Fruit fly (Drosophila melanogaster) whole organism, embryonic: ENCODE data around the gene CG15330.
A peak's percentile ranks its signal among the peaks of the same experiment; 100 is the strongest.

Experiments
- BtbVII ChIP-seq: fragments of 200-800 bp; sonication (Bioruptor generic); optimal IDR thresholded peaks from 3 replicates; lab custom pipeline; 2017; ENCODE audit warnings: missing biosample characterization, mild to moderate bottlenecking, missing genetic modification characterization
- CG10209 ChIP-seq: fragments of 200-800 bp; sonication (Bioruptor generic); optimal IDR thresholded peaks from 3 replicates; lab custom pipeline; 2017; ENCODE audit warnings: missing biosample characterization, mild to moderate bottlenecking, missing genetic modification characterization, missing genetic modification reagents
- CG10267 ChIP-seq: fragments of 200-800 bp; sonication (Bioruptor generic); optimal IDR thresholded peaks from 2 replicates; lab custom pipeline; 2018; ENCODE audit warnings: missing biosample characterization, mild to moderate bottlenecking, missing genetic modification characterization, moderate library complexity
- CG10274 ChIP-seq: fragments of 200-800 bp; sonication (Bioruptor generic); optimal IDR thresholded peaks from 3 replicates; lab custom pipeline; 2017; ENCODE audit warnings: missing biosample characterization, mild to moderate bottlenecking, missing genetic modification characterization
- CG10565 ChIP-seq: fragments of 200-800 bp; sonication (Bioruptor generic); optimal IDR thresholded peaks from 3 replicates; lab custom pipeline; 2016; ENCODE audit warnings: missing biosample characterization, mild to moderate bottlenecking, missing genetic modification characterization
- CG11398 ChIP-seq: fragments of 200-800 bp; sonication (Bioruptor generic); optimal IDR thresholded peaks from 2 replicates; lab custom pipeline; 2016; ENCODE audit warnings: missing biosample characterization, missing genetic modification characterization
- CG12744 ChIP-seq: fragments of 200-800 bp; sonication (Bioruptor generic); optimal IDR thresholded peaks from 2 replicates; lab custom pipeline; 2016; ENCODE audit warnings: missing biosample characterization, missing genetic modification characterization
- CG13624 ChIP-seq: fragments of 200-800 bp; sonication (Bioruptor generic); optimal IDR thresholded peaks from 2 replicates; lab custom pipeline; 2016; ENCODE audit warnings: missing biosample characterization, missing genetic modification characterization
- CG14965 ChIP-seq: fragments of 200-800 bp; sonication (Bioruptor generic); optimal IDR thresholded peaks from 2 replicates; lab custom pipeline; 2016; ENCODE audit warnings: missing biosample characterization, missing genetic modification characterization, borderline replicate concordance
- CG15269 ChIP-seq: fragments of 200-800 bp; sonication (Bioruptor generic); optimal IDR thresholded peaks from 2 replicates; lab custom pipeline; 2018; ENCODE audit warnings: missing biosample characterization, mild to moderate bottlenecking, missing genetic modification characterization, moderate library complexity
- CG1529 ChIP-seq: fragments of 200-800 bp; sonication (Bioruptor generic); optimal IDR thresholded peaks from 3 replicates; lab custom pipeline; 2018; ENCODE audit warnings: missing biosample characterization, missing genetic modification characterization
- CG15479 ChIP-seq: fragments of 200-800 bp; sonication (Bioruptor generic); optimal IDR thresholded peaks from 3 replicates; lab custom pipeline; 2019; ENCODE audit warnings: missing biosample characterization, mild to moderate bottlenecking, missing genetic modification characterization, moderate library complexity
- CG15601 ChIP-seq: fragments of 200-800 bp; sonication (Bioruptor generic); optimal IDR thresholded peaks from 3 replicates; lab custom pipeline; 2019; ENCODE audit warnings: missing biosample characterization, mild to moderate bottlenecking, missing genetic modification characterization, moderate library complexity
- CG16863 ChIP-seq: fragments of 200-800 bp; sonication (Bioruptor generic); optimal IDR thresholded peaks from 3 replicates; lab custom pipeline; 2016; ENCODE audit warnings: missing biosample characterization, missing genetic modification characterization
- CG18262 ChIP-seq: fragments of 200-800 bp; optimal IDR thresholded peaks from 3 replicates; lab custom pipeline; 2019; ENCODE audit warnings: missing biosample characterization, mild to moderate bottlenecking, missing genetic modification characterization, moderate library complexity
- CG1832 ChIP-seq: fragments of 200-800 bp; sonication (Bioruptor generic); optimal IDR thresholded peaks from 2 replicates; lab custom pipeline; 2017; ENCODE audit warnings: missing biosample characterization, mild to moderate bottlenecking, missing genetic modification characterization, inconsistent platforms
- CG30020 ChIP-seq: fragments of 200-800 bp; optimal IDR thresholded peaks from 2 replicates; lab custom pipeline; 2019; ENCODE audit warnings: missing biosample characterization, mild to moderate bottlenecking, missing genetic modification characterization, moderate library complexity
- CG4424 ChIP-seq: fragments of 200-800 bp; sonication (Bioruptor generic); optimal IDR thresholded peaks from 3 replicates; lab custom pipeline; 2016; ENCODE audit warnings: missing biosample characterization, missing genetic modification characterization
- CG5953 ChIP-seq: fragments of 200-800 bp; sonication (Bioruptor generic); IDR thresholded peaks from 2 replicates; pipeline ENCODE4 v1.3.6; 2022; ENCODE audit warnings: missing biosample characterization, missing genetic modification characterization
- CG6683 ChIP-seq: fragments of 200-800 bp; sonication (Bioruptor generic); optimal IDR thresholded peaks from 2 replicates; lab custom pipeline; 2017; ENCODE audit warnings: missing biosample characterization, mild to moderate bottlenecking, missing genetic modification characterization, missing genetic modification reagents
- CG8359 ChIP-seq: fragments of 200-800 bp; sonication (Bioruptor generic); optimal IDR thresholded peaks from 2 replicates; lab custom pipeline; 2017; ENCODE audit warnings: missing biosample characterization, mild to moderate bottlenecking, missing genetic modification characterization, borderline replicate concordance
- CG8478 ChIP-seq: fragments of >200 bp; optimal IDR thresholded peaks from 2 replicates; lab custom pipeline; 2018
- D ChIP-seq, 2 experiments: fragments of 200-800 bp in 1 of 2; fragments of >200 bp in 1 of 2; sonication (Bioruptor generic) in 1 of 2; optimal IDR thresholded peaks; 2 replicates in 1 of 2; 3 replicates in 1 of 2; lab custom pipeline; 2017; ENCODE audit warnings: mild to moderate bottlenecking in 1 of 2, missing biosample characterization in 1 of 2, missing genetic modification characterization in 1 of 2, missing genetic modification reagents in 1 of 2
- HmgZ ChIP-seq: fragments of 200-800 bp; sonication (Bioruptor generic); optimal IDR thresholded peaks from 2 replicates; lab custom pipeline; 2018; ENCODE audit warnings: missing biosample characterization, mild to moderate bottlenecking, missing genetic modification characterization
- MESR4 ChIP-seq: fragments of 200-800 bp; sonication (Bioruptor generic); optimal IDR thresholded peaks from 2 replicates; lab custom pipeline; 2018; ENCODE audit warnings: missing biosample characterization, mild to moderate bottlenecking, missing genetic modification characterization, moderate library complexity
- Ravus ChIP-seq: fragments of 200-800 bp; sonication (Bioruptor generic); IDR thresholded peaks from 2 replicates; pipeline ENCODE4 v1.3.6; 2022; ENCODE audit warnings: missing biosample characterization, missing genetic modification characterization
- Rx ChIP-seq: fragments of 200-800 bp; sonication (Bioruptor generic); IDR thresholded peaks from 2 replicates; pipeline ENCODE4 v1.3.6; 2022; ENCODE audit warnings: missing biosample characterization, missing genetic modification characterization
- Stat92E ChIP-seq, 3 experiments: fragments of >200 bp in 2 of 3; fragments of 200-800 bp in 1 of 3; sonication (Bioruptor generic) in 1 of 3; optimal IDR thresholded peaks; 2 replicates each; lab custom pipeline; 2017 to 2019; ENCODE audit warnings: missing biosample characterization in 3 of 3, missing genetic modification characterization in 3 of 3, mild to moderate bottlenecking in 1 of 3, moderate library complexity in 1 of 3
- Xrp1 ChIP-seq: fragments of 200-800 bp; sonication (Bioruptor generic); IDR thresholded peaks from 2 replicates; pipeline ENCODE4 v1.3.6; 2022; ENCODE audit warnings: missing biosample characterization, missing genetic modification characterization
- ac ChIP-seq: fragments of 200-800 bp; sonication (Bioruptor generic); optimal IDR thresholded peaks from 3 replicates; lab custom pipeline; 2017; ENCODE audit warnings: missing biosample characterization, mild to moderate bottlenecking, missing genetic modification characterization
- amos ChIP-seq: fragments of 200-800 bp; sonication (Bioruptor generic); IDR thresholded peaks from 2 replicates; pipeline ENCODE4 v1.3.6; 2022; ENCODE audit warnings: missing biosample characterization, missing genetic modification characterization; ENCODE audit not compliant: partially characterized antibody
- az2 ChIP-seq: fragments of 200-800 bp; sonication (Bioruptor generic); optimal IDR thresholded peaks from 3 replicates; lab custom pipeline; 2016; ENCODE audit warnings: missing biosample characterization, missing genetic modification characterization
- bbx ChIP-seq: fragments of 200-800 bp; sonication (Bioruptor generic); IDR thresholded peaks from 2 replicates; pipeline ENCODE4 v1.3.6; 2022; ENCODE audit warnings: missing biosample characterization, missing genetic modification characterization; ENCODE audit not compliant: partially characterized antibody
- danr ChIP-seq: fragments of 200-800 bp; sonication (Bioruptor generic); IDR thresholded peaks from 2 replicates; pipeline ENCODE4 v1.3.6; 2022; ENCODE audit warnings: missing biosample characterization, missing genetic modification characterization
- dpn ChIP-seq, 2 experiments: fragments of 200-800 bp; sonication (Bioruptor generic); optimal IDR thresholded peaks; 3 replicates each; lab custom pipeline; 2016; ENCODE audit warnings: missing biosample characterization in 2 of 2, missing genetic modification characterization in 2 of 2
- ftz-f1 ChIP-seq: fragments of 200-800 bp; sonication (Bioruptor generic); optimal IDR thresholded peaks from 2 replicates; lab custom pipeline; 2016; ENCODE audit warnings: missing biosample characterization, missing genetic modification characterization
- gfzf ChIP-seq: fragments of 200-800 bp; sonication (Bioruptor generic); optimal IDR thresholded peaks from 2 replicates; lab custom pipeline; 2016; ENCODE audit warnings: missing biosample characterization, mild to moderate bottlenecking, missing genetic modification characterization, moderate library complexity
- grau ChIP-seq: fragments of 200-800 bp; optimal IDR thresholded peaks from 3 replicates; lab custom pipeline; 2019; ENCODE audit warnings: missing biosample characterization, mild to moderate bottlenecking, missing genetic modification characterization, moderate library complexity
- gsb-n ChIP-seq: fragments of 200-800 bp; sonication (Bioruptor generic); optimal IDR thresholded peaks from 3 replicates; lab custom pipeline; 2018; ENCODE audit warnings: missing biosample characterization, mild to moderate bottlenecking, missing genetic modification characterization
- gt ChIP-seq: fragments of 200-800 bp; sonication (Bioruptor generic); IDR thresholded peaks from 2 replicates; pipeline ENCODE4 v1.3.6; 2022; ENCODE audit warnings: missing biosample characterization, missing genetic modification characterization
- odd ChIP-seq: fragments of 200-800 bp; sonication (Bioruptor generic); optimal IDR thresholded peaks from 2 replicates; lab custom pipeline; 2017; ENCODE audit warnings: missing biosample characterization, mild to moderate bottlenecking, missing genetic modification characterization
- pum ChIP-seq: fragments of 200-800 bp; sonication (Bioruptor generic); optimal IDR thresholded peaks from 2 replicates; lab custom pipeline; 2016; ENCODE audit warnings: missing biosample characterization, missing genetic modification characterization
- row ChIP-seq: fragments of 200-800 bp; sonication (Bioruptor generic); IDR thresholded peaks from 3 replicates; pipeline ENCODE4 v1.3.6; 2022; ENCODE audit warnings: missing biosample characterization, missing genetic modification characterization
- sc ChIP-seq, 3 experiments: fragments of >200 bp in 2 of 3; fragments of 200-800 bp in 1 of 3; sonication (Bioruptor generic) in 1 of 3; optimal IDR thresholded peaks; 2 replicates in 2 of 3; 3 replicates in 1 of 3; lab custom pipeline; 2017; ENCODE audit warnings: mild to moderate bottlenecking in 1 of 3, missing biosample characterization in 1 of 3, missing genetic modification characterization in 1 of 3, missing genetic modification reagents in 1 of 3
- scrt ChIP-seq: fragments of 200-800 bp; sonication (Bioruptor generic); optimal IDR thresholded peaks from 2 replicates; lab custom pipeline; 2018; ENCODE audit warnings: missing biosample characterization, mild to moderate bottlenecking, missing genetic modification characterization, moderate library complexity
- seq ChIP-seq: fragments of 200-800 bp; sonication (Bioruptor generic); IDR thresholded peaks from 2 replicates; pipeline ENCODE4 v1.3.6; 2022; ENCODE audit warnings: missing biosample characterization, missing genetic modification characterization
- stwl ChIP-seq: fragments of 200-800 bp; sonication (Bioruptor generic); optimal IDR thresholded peaks from 3 replicates; lab custom pipeline; 2018; ENCODE audit warnings: missing biosample characterization, mild to moderate bottlenecking, missing genetic modification characterization, moderate library complexity
- unpg ChIP-seq: fragments of 200-800 bp; sonication (Bioruptor generic); optimal IDR thresholded peaks from 3 replicates; lab custom pipeline; 2018; ENCODE audit warnings: missing biosample characterization, mild to moderate bottlenecking, missing genetic modification characterization, moderate library complexity
- wor ChIP-seq: fragments of 200-800 bp; sonication (Bioruptor generic); IDR thresholded peaks from 2 replicates; pipeline ENCODE4 v1.3.6; 2022; ENCODE audit warnings: missing biosample characterization, missing genetic modification characterization

The CG15330 gene

dm6 chrX:7931028-7931549 is 24.8 kb upstream of the CG15330 start, which contains the start of gene mahe (continued):
- no peak for TF ChIP-seq odd (GFP tag; lab: Kevin White, UChicago)
- TF ChIP-seq az2 (GFP tag; lab: Kevin White, UChicago): no peak
- TF ChIP-seq CG15479 (GFP tag; lab: Kevin White, UChicago): peak; percentile 25
- no peak for TF ChIP-seq sc (optimal IDR thresholded peaks at IDR 0.05; lab: Kevin White, UChicago)
- TF ChIP-seq sc (GFP tag; optimal IDR thresholded peaks at IDR 0.05; lab: Kevin White, UChicago): no peak
- TF ChIP-seq CG13624 (GFP tag; lab: Kevin White, UChicago): no peak
- peak; percentile 21 for TF ChIP-seq gfzf (GFP tag; lab: Kevin White, UChicago)
- TF ChIP-seq CG11398 (GFP tag; lab: Kevin White, UChicago): no peak
- no peak for TF ChIP-seq CG1832 (GFP tag; lab: Kevin White, UChicago)
- no peak for TF ChIP-seq dpn (GFP tag; optimal IDR thresholded peaks at IDR 0.05; lab: Kevin White, UChicago)
- no peak for TF ChIP-seq CG10565
- no peak for TF ChIP-seq CG14965 (GFP tag; lab: Kevin White, UChicago)
- no peak for TF ChIP-seq pum (GFP tag; lab: Kevin White, UChicago)
- peak; percentile 91 for TF ChIP-seq amos (GFP tag; lab: Robert Waterston, UW)
- no peak for TF ChIP-seq CG30020 (tag; lab: Kevin White, UChicago)
- no peak for TF ChIP-seq unpg
- TF ChIP-seq Ravus: no peak
- TF ChIP-seq CG6683 (GFP tag; lab: Kevin White, UChicago): no peak
- TF ChIP-seq Stat92E (GFP tag; optimal IDR thresholded peaks at IDR 0.05; lab: Kevin White, UChicago): no peak
- TF ChIP-seq Rx (GFP tag; lab: Robert Waterston, UW): no peak
- TF ChIP-seq seq (GFP tag; lab: Robert Waterston, UW): no peak
- TF ChIP-seq CG15269 (tag; lab: Kevin White, UChicago): no peak
- TF ChIP-seq scrt (GFP tag; lab: Kevin White, UChicago): peak; percentile 38
- no peak for TF ChIP-seq CG10209 (GFP tag; lab: Kevin White, UChicago)
- TF ChIP-seq CG8478 (lab: Kevin White, UChicago): no peak
- no peak for TF ChIP-seq D (optimal IDR thresholded peaks at IDR 0.05; lab: Kevin White, UChicago)
- TF ChIP-seq D (GFP tag; optimal IDR thresholded peaks at IDR 0.05; lab: Kevin White, UChicago): no peak
- TF ChIP-seq gt: no peak
- TF ChIP-seq CG15601 (tag; lab: Kevin White, UChicago): no peak
- TF ChIP-seq wor: no peak
- no peak for TF ChIP-seq grau (tag; lab: Kevin White, UChicago)
- TF ChIP-seq CG18262 (tag; lab: Kevin White, UChicago): no peak
- TF ChIP-seq danr (GFP tag; lab: Robert Waterston, UW): no peak
- TF ChIP-seq bbx (GFP tag; lab: Robert Waterston, UW): peak; percentile 94
- TF ChIP-seq CG10274: no peak
- no peak for TF ChIP-seq CG8359 (GFP tag; lab: Kevin White, UChicago)
- no peak for TF ChIP-seq stwl (tag; lab: Kevin White, UChicago)
- no peak for TF ChIP-seq CG12744 (GFP tag; lab: Kevin White, UChicago)
- TF ChIP-seq HmgZ (tag; lab: Kevin White, UChicago): no peak
- peak; percentile 18 for TF ChIP-seq gsb-n (tag; lab: Kevin White, UChicago)
- no peak for TF ChIP-seq ac (GFP tag; lab: Kevin White, UChicago)
- no peak for TF ChIP-seq CG1529 (GFP tag; lab: Kevin White, UChicago)
- TF ChIP-seq CG16863 (GFP tag; lab: Kevin White, UChicago): no peak
- TF ChIP-seq ftz-f1 (GFP tag; lab: Kevin White, UChicago): no peak
- TF ChIP-seq Xrp1 (GFP tag; lab: Robert Waterston, UW): no peak
- TF ChIP-seq CG4424 (GFP tag; lab: Kevin White, UChicago): no peak
- peak; percentile 29 for TF ChIP-seq CG10267
- TF ChIP-seq row (GFP tag; lab: Robert Waterston, UW): peak; percentile 32; the same call in 1 of the 3 replicates
- no peak for TF ChIP-seq CG5953
- peak; percentile 78 for TF ChIP-seq MESR4
- no peak for TF ChIP-seq BtbVII (GFP tag; lab: Kevin White, UChicago)
